Worm (Caenorhabditis elegans): Measurements from ENCODE around the gene Y116A8B.1.
A peak's percentile ranks its signal among the peaks of the same experiment; 100 is the strongest.

Gene Y116A8B.1

ce11 chrIV:17174087-17174486 is 42.1 kb upstream of the Y116A8B.1 start (continued):
- TF ChIP-seq nhr-25 (tag; optimal IDR thresholded peaks at IDR 0.05) (no peak), ZK546.5 (tag; optimal IDR thresholded peaks at IDR 0.05) (no peak), nhr-21 (tag; optimal IDR thresholded peaks at IDR 0.05) (no peak)

- TF ChIP-seq dmd-4 (tag; optimal IDR thresholded peaks at IDR 0.05) (no peak), ztf-11 (tag; optimal IDR thresholded peaks at IDR 0.05) (no peak), ztf-1 (GFP tag; conservative IDR thresholded peaks at IDR 0.05) (no peak), ZK546.5 (tag; optimal IDR thresholded peaks at IDR 0.05) (no peak), alr-1 (tag; optimal IDR thresholded peaks at IDR 0.05) (no peak)
Observed at ce11 chrIV:17174980-17175379, 41.2 kb upstream of the Y116A8B.1 start.

- no peak for TF ChIP-seq gmeb-1 (tag; optimal IDR thresholded peaks at IDR 0.05)
Observed at ce11 chrIV:17176177-17176576, 40.0 kb upstream of the Y116A8B.1 start, which contains the start of gene C52D10.3. Gene C52D10.3 (plus strand): TSS chrIV:17176477.

ce11 chrIV:17179071-17179470 is 37.1 kb upstream of the Y116A8B.1 start:
- no peak for TF ChIP-seq mdl-1 (tag; optimal IDR thresholded peaks at IDR 0.05)
- peak; percentile 35 for TF ChIP-seq fos-1 (tag; optimal IDR thresholded peaks at IDR 0.05)
- TF ChIP-seq ceh-82 (tag; optimal IDR thresholded peaks at IDR 0.05) = no peak
- no peak for TF ChIP-seq gmeb-1 (tag; optimal IDR thresholded peaks at IDR 0.05)
- TF ChIP-seq ztf-1 (GFP tag; conservative IDR thresholded peaks at IDR 0.05) = no peak

- TF ChIP-seq nhr-21 (tag; optimal IDR thresholded peaks at IDR 0.05) (no peak), fos-1 (tag; optimal IDR thresholded peaks at IDR 0.05) (peak; percentile 18)
Observed at ce11 chrIV:17179565-17179964, 36.6 kb upstream of the Y116A8B.1 start.

ce11 chrIV:17183032-17183608 is 33.0 kb upstream of the Y116A8B.1 start:
- TF ChIP-seq gmeb-1 (tag; optimal IDR thresholded peaks at IDR 0.05) = no peak
- no peak for TF ChIP-seq snpc-4 (tag; optimal IDR thresholded peaks at IDR 0.05)
- no peak for TF ChIP-seq nhr-129 (tag; optimal IDR thresholded peaks at IDR 0.05)
- TF ChIP-seq ceh-16 (tag; optimal IDR thresholded peaks at IDR 0.05) = no peak
- TF ChIP-seq ztf-1 (GFP tag; conservative IDR thresholded peaks at IDR 0.05) = no peak
- TF ChIP-seq skn-1 (tag; optimal IDR thresholded peaks at IDR 0.05) = no peak
- no peak for TF ChIP-seq nhr-10 (tag; optimal IDR thresholded peaks at IDR 0.05)

ce11 chrIV:17183629-17184028 is 32.5 kb upstream of the Y116A8B.1 start, which contains the start of gene col-138:
Gene col-138 (minus strand): TSS chrIV:17183729.
- TF ChIP-seq lin-11 (tag; optimal IDR thresholded peaks at IDR 0.05) = no peak
- TF ChIP-seq unc-39 (tag; optimal IDR thresholded peaks at IDR 0.05) = no peak
- no peak for TF ChIP-seq nhr-25 (tag; optimal IDR thresholded peaks at IDR 0.05)
- no peak for TF ChIP-seq gmeb-1 (tag; optimal IDR thresholded peaks at IDR 0.05)
- no peak for TF ChIP-seq ceh-16 (tag; optimal IDR thresholded peaks at IDR 0.05)
- TF ChIP-seq unc-55 (GFP tag; optimal IDR thresholded peaks at IDR 0.05) = no peak
- no peak for TF ChIP-seq nhr-23 (tag; optimal IDR thresholded peaks at IDR 0.05)
- TF ChIP-seq zag-1 (tag; optimal IDR thresholded peaks at IDR 0.05) = no peak
- no peak for TF ChIP-seq C34F6.9 (tag; optimal IDR thresholded peaks at IDR 0.05)
- no peak for TF ChIP-seq sem-4 (tag; optimal IDR thresholded peaks at IDR 0.05)
- no peak for TF ChIP-seq nhr-6 (tag; optimal IDR thresholded peaks at IDR 0.05)
- TF ChIP-seq lin-13 (GFP tag; optimal IDR thresholded peaks at IDR 0.05) = no peak
- no peak for TF ChIP-seq Y55F3AM.14 (GFP tag; optimal IDR thresholded peaks at IDR 0.05)
- TF ChIP-seq dmd-4 (tag; optimal IDR thresholded peaks at IDR 0.05) = no peak
- TF ChIP-seq nhr-12 (tag; optimal IDR thresholded peaks at IDR 0.05) = no peak
- TF ChIP-seq snpc-4 (tag; optimal IDR thresholded peaks at IDR 0.05) = no peak
- TF ChIP-seq skn-1 (tag; optimal IDR thresholded peaks at IDR 0.05) = no peak
- TF ChIP-seq mab-5 (tag; optimal IDR thresholded peaks at IDR 0.05) = no peak
- TF ChIP-seq nhr-129 (tag; optimal IDR thresholded peaks at IDR 0.05) = no peak
- no peak for TF ChIP-seq mbf-1 (tag; optimal IDR thresholded peaks at IDR 0.05)

- no peak for TF ChIP-seq nhr-25 (tag; optimal IDR thresholded peaks at IDR 0.05)
- TF ChIP-seq lin-11 (tag; optimal IDR thresholded peaks at IDR 0.05) = no peak
- TF ChIP-seq zag-1 (tag; optimal IDR thresholded peaks at IDR 0.05) = no peak
- no peak for TF ChIP-seq mdl-1 (tag; optimal IDR thresholded peaks at IDR 0.05)
- TF ChIP-seq ceh-16 (tag; optimal IDR thresholded peaks at IDR 0.05) = no peak
- TF ChIP-seq mbf-1 (tag; optimal IDR thresholded peaks at IDR 0.05) = no peak
- TF ChIP-seq sma-3 (GFP tag; optimal IDR thresholded peaks at IDR 0.05) = no peak
- TF ChIP-seq lsy-2 (tag; optimal IDR thresholded peaks at IDR 0.05) = no peak
- TF ChIP-seq skn-1 (tag; optimal IDR thresholded peaks at IDR 0.05) = no peak
- TF ChIP-seq ztf-11 (tag; optimal IDR thresholded peaks at IDR 0.05) = no peak
- no peak for TF ChIP-seq R02D3.7 (tag; optimal IDR thresholded peaks at IDR 0.05)
Observed at ce11 chrIV:17189193-17189592, 27.0 kb upstream of the Y116A8B.1 start.

Measured in whole organism, L2 larva.